Worm (Caenorhabditis elegans): ENCODE results near the gene F45H10.2.
A peak's percentile ranks its signal among the peaks of the same experiment; 100 is the strongest.

Gene F45H10.2

ce11 chrII:13492948-13493347 lies at the start of gene F45H10.2:
Gene F45H10.2, minus strand, starts transcription at chrII:13493048.
- TF ChIP-seq pag-3 (tag; optimal IDR thresholded peaks at IDR 0.05; ENCODE audit: borderline replicate concordance, insufficient read depth) (no peak), jun-1 (tag; optimal IDR thresholded peaks at IDR 0.05) (no peak), nhr-71 (tag; optimal IDR thresholded peaks at IDR 0.05) (no peak), hlh-4 (tag; optimal IDR thresholded peaks at IDR 0.05) (no peak), isw-1 (GFP tag; IDR thresholded peaks at IDR 0.05) (no peak), fos-1 (tag; optimal IDR thresholded peaks at IDR 0.05) (no peak), C04F5.9 (tag; optimal IDR thresholded peaks at IDR 0.05) (no peak), pqm-1 (tag; optimal IDR thresholded peaks at IDR 0.05) (no peak), efl-1 (optimal IDR thresholded peaks at IDR 0.05) (no peak), efl-1 (GFP tag; optimal IDR thresholded peaks at IDR 0.05 in 1 of 2) (no peak), nhr-28 (tag; optimal IDR thresholded peaks at IDR 0.05) (no peak)

ce11 chrII:13540956-13541355 lies 48.1 kb upstream of the F45H10.2 start, which contains the start of the genes noa-1 and Y48E1B.17:
Gene noa-1, minus strand, starts transcription at chrII:13541056.
Gene Y48E1B.17, minus strand, starts transcription at chrII:13541084.
- TF ChIP-seq ces-1 (GFP tag; optimal IDR thresholded peaks at IDR 0.05) (no peak), efl-1 (optimal IDR thresholded peaks at IDR 0.05) (no peak), efl-1 (GFP tag; optimal IDR thresholded peaks at IDR 0.05 in 1 of 2) (peak in 1 of 2 experiments; percentile 53)

ce11 chrII:13531118-13531517 lies 38.3 kb upstream of the F45H10.2 start, which contains the start of gene snx-14:
Gene snx-14, minus strand, starts transcription at chrII:13531218.
- TF ChIP-seq lin-13 (GFP tag; optimal IDR thresholded peaks at IDR 0.05) = no peak
- TF ChIP-seq Y116A8C.19 (tag; optimal IDR thresholded peaks at IDR 0.05; ENCODE audit: borderline replicate concordance) = no peak
- no peak for TF ChIP-seq efl-1 (optimal IDR thresholded peaks at IDR 0.05)
- no peak for TF ChIP-seq efl-1 (GFP tag; optimal IDR thresholded peaks at IDR 0.05 in 1 of 2)
- TF ChIP-seq unc-86 (tag; optimal IDR thresholded peaks at IDR 0.05) = no peak

ce11 chrII:13530657-13531056 lies 37.8 kb upstream of the F45H10.2 start:
- TF ChIP-seq Y116A8C.19 (tag; optimal IDR thresholded peaks at IDR 0.05; ENCODE audit: borderline replicate concordance) (no peak), lin-14 (GFP tag; optimal IDR thresholded peaks at IDR 0.05) (no peak), unc-30 (tag; optimal IDR thresholded peaks at IDR 0.05) (no peak), unc-130 (tag; optimal IDR thresholded peaks at IDR 0.05) (no peak), nhr-77 (tag; optimal IDR thresholded peaks at IDR 0.05) (no peak), xbp-1 (tag; optimal IDR thresholded peaks at IDR 0.05) (no peak), F16B12.6 (tag; optimal IDR thresholded peaks at IDR 0.05) (no peak), lin-35 (GFP tag; optimal IDR thresholded peaks at IDR 0.05) (no peak), elt-3 (tag; optimal IDR thresholded peaks at IDR 0.05) (no peak), nhr-85 (tag) (no peak), nhr-90 (tag; optimal IDR thresholded peaks at IDR 0.05; ENCODE audit: poor library complexity) (no peak), grh-1 (GFP tag; IDR thresholded peaks at IDR 0.05) (no peak), sup-37 (GFP tag; optimal IDR thresholded peaks at IDR 0.05) (no peak), lsy-2 (tag; optimal IDR thresholded peaks at IDR 0.05) (no peak), C16A3.4 (tag; optimal IDR thresholded peaks at IDR 0.05) (no peak), nhr-71 (tag; optimal IDR thresholded peaks at IDR 0.05) (no peak), fkh-8 (tag; optimal IDR thresholded peaks at IDR 0.05) (no peak), blmp-1 (tag; optimal IDR thresholded peaks at IDR 0.05) (no peak), egl-13 (tag; optimal IDR thresholded peaks at IDR 0.05) (no peak)

ce11 chrII:13529131-13529530 lies 36.3 kb upstream of the F45H10.2 start:
- TF ChIP-seq sox-4 (tag; optimal IDR thresholded peaks at IDR 0.05) = no peak
- TF ChIP-seq Y116A8C.19 (tag; optimal IDR thresholded peaks at IDR 0.05; ENCODE audit: borderline replicate concordance) = no peak
- no peak for TF ChIP-seq zip-4 (GFP tag; optimal IDR thresholded peaks at IDR 0.05)
- TF ChIP-seq swsn-7 (tag; optimal IDR thresholded peaks at IDR 0.05) = no peak
- TF ChIP-seq pag-3 (tag; optimal IDR thresholded peaks at IDR 0.05; ENCODE audit: borderline replicate concordance, insufficient read depth) = no peak
- no peak for TF ChIP-seq blmp-1 (tag; optimal IDR thresholded peaks at IDR 0.05)
- TF ChIP-seq unc-98 (GFP tag; IDR thresholded peaks at IDR 0.05) = no peak
- no peak for TF ChIP-seq ceh-82 (tag; optimal IDR thresholded peaks at IDR 0.05)
- no peak for TF ChIP-seq fos-1 (tag; optimal IDR thresholded peaks at IDR 0.05)
- no peak for TF ChIP-seq tlp-1 (tag; optimal IDR thresholded peaks at IDR 0.05)
- TF ChIP-seq lin-14 (GFP tag; optimal IDR thresholded peaks at IDR 0.05) = no peak
- TF ChIP-seq dpl-1 (GFP tag; optimal IDR thresholded peaks at IDR 0.05) = no peak

Measured in whole organism, L1 larva.